Worm (Caenorhabditis elegans) whole organism, L3 larva: ENCODE data around the gene F14H3.15.

Experiments
- aly-2 ChIP-seq: fragments of 150-350 bp; optimal IDR thresholded peaks from 2 replicates; lab custom pipeline; 2014; ENCODE audit warnings: missing biosample characterization, missing genetic modification characterization
- ama-1 ChIP-seq: fragments of 150-350 bp; optimal IDR thresholded peaks from 2 replicates; lab custom pipeline; 2018
- fos-1 ChIP-seq: fragments of 150-350 bp; optimal IDR thresholded peaks from 2 replicates; lab custom pipeline; 2014; ENCODE audit warnings: missing biosample characterization, missing genetic modification characterization
- nhr-76 ChIP-seq: fragments of 150-350 bp; sonication (generic microtip); optimal IDR thresholded peaks from 5 replicates; lab custom pipeline; 2014; ENCODE audit warnings: missing biosample characterization, missing genetic modification characterization
- pha-4 ChIP-seq: fragments of 150-350 bp; optimal IDR thresholded peaks from 2 replicates; lab custom pipeline; 2014; ENCODE audit warnings: missing biosample characterization, missing genetic modification reagents, missing genetic modification characterization
- skn-1 ChIP-seq: fragments of 150-350 bp; optimal IDR thresholded peaks from 2 replicates; lab custom pipeline; 2014; ENCODE audit warnings: missing biosample characterization, missing genetic modification characterization
- snpc-4 ChIP-seq: fragments of 150-350 bp; optimal IDR thresholded peaks from 2 replicates; lab custom pipeline; 2014; ENCODE audit warnings: missing biosample characterization, missing genetic modification characterization
- ztf-11 ChIP-seq: fragments of 150-350 bp; optimal IDR thresholded peaks from 2 replicates; lab custom pipeline; 2014; ENCODE audit warnings: missing biosample characterization, missing genetic modification characterization

ce11 chrV:16094862-16095261 is 34.8 kb upstream of the F14H3.15 start:
- no peak for TF ChIP-seq aly-2 (tag; lab: Kevin White, UChicago)
- TF ChIP-seq snpc-4, result no peak
- no peak for TF ChIP-seq fos-1 (tag; lab: Kevin White, UChicago)
- TF ChIP-seq pha-4 (tag; lab: Kevin White, UChicago), result no peak
- no peak for TF ChIP-seq ama-1 (lab: Kevin White, UChicago)
- no peak for TF ChIP-seq nhr-76 (tag; lab: Kevin White, UChicago)
- TF ChIP-seq skn-1, result no peak
- no peak for TF ChIP-seq ztf-11 (tag; lab: Kevin White, UChicago)
